Fruit fly (Drosophila melanogaster) whole organism, wandering third instar larva: Measurements from ENCODE around the gene Pgant5.

Source experiments
- Abd-B ChIP-seq: fragments of >200 bp; optimal IDR thresholded peaks from 2 replicates; lab custom pipeline; 2017; ENCODE audit warnings: missing biosample characterization, missing genetic modification characterization
- CG32264 ChIP-seq: fragments of 200-800 bp; sonication (Bioruptor generic); optimal IDR thresholded peaks from 2 replicates; lab custom pipeline; 2016; ENCODE audit warnings: missing biosample characterization, missing genetic modification characterization
- CG9705 ChIP-seq: fragments of 200-800 bp; sonication (Bioruptor generic); optimal IDR thresholded peaks from 2 replicates; lab custom pipeline; 2018; ENCODE audit warnings: missing biosample characterization, mild to moderate bottlenecking, missing genetic modification characterization
- CrebA ChIP-seq: fragments of 200-800 bp; sonication (Bioruptor generic); optimal IDR thresholded peaks from 2 replicates; lab custom pipeline; 2016; ENCODE audit warnings: missing biosample characterization, mild to moderate bottlenecking, missing genetic modification characterization, borderline replicate concordance
- Dfd ChIP-seq: fragments of >200 bp; optimal IDR thresholded peaks from 2 replicates; lab custom pipeline; 2017; ENCODE audit warnings: missing biosample characterization, missing genetic modification characterization
- GATAd ChIP-seq: sonication (Bioruptor generic); optimal IDR thresholded peaks from 2 replicates; lab custom pipeline; 2016; ENCODE audit warnings: missing biosample characterization, missing genetic modification characterization
- Hnf4 ChIP-seq: fragments of 200-800 bp; sonication (Bioruptor generic); optimal IDR thresholded peaks from 2 replicates; lab custom pipeline; 2016; ENCODE audit warnings: missing biosample characterization, mild to moderate bottlenecking, missing genetic modification characterization
- Hr78 ChIP-seq: fragments of >200 bp; optimal IDR thresholded peaks from 2 replicates; lab custom pipeline; 2017; ENCODE audit warnings: missing biosample characterization, missing genetic modification characterization
- Hr83 ChIP-seq: fragments of 200-300 bp; sonication (Bioruptor generic); optimal IDR thresholded peaks from 2 replicates; lab custom pipeline; 2016; ENCODE audit warnings: missing biosample characterization, mild to moderate bottlenecking, missing genetic modification characterization, moderate library complexity; ENCODE audit not compliant: poor library complexity, severe bottlenecking
- Jra ChIP-seq: sonication (Bioruptor generic); optimal IDR thresholded peaks from 2 replicates; lab custom pipeline; 2016; ENCODE audit warnings: missing biosample characterization, missing genetic modification characterization
- Mio ChIP-seq: sonication (Bioruptor generic); optimal IDR thresholded peaks from 2 replicates; lab custom pipeline; 2016; ENCODE audit warnings: missing biosample characterization, missing genetic modification characterization
- Myc ChIP-seq: fragments of >200 bp; optimal IDR thresholded peaks from 2 replicates; lab custom pipeline; 2017
- N ChIP-seq: fragments of >200 bp; optimal IDR thresholded peaks from 2 replicates; lab custom pipeline; 2018; ENCODE audit warnings: missing biosample characterization, missing external identifiers, missing genetic modification characterization
- OdsH ChIP-seq: fragments of 200-800 bp; sonication (Bioruptor generic); optimal IDR thresholded peaks from 2 replicates; lab custom pipeline; 2016; ENCODE audit warnings: missing biosample characterization, mild to moderate bottlenecking, missing genetic modification characterization
- Rel ChIP-seq, 2 experiments: fragments of 200-800 bp; sonication (Bioruptor generic) in 1 of 2; optimal IDR thresholded peaks; 2 replicates in 1 of 2; 3 replicates in 1 of 2; lab custom pipeline; 2016 to 2019; ENCODE audit warnings: mild to moderate bottlenecking in 2 of 2, missing biosample characterization in 2 of 2, missing genetic modification characterization in 2 of 2, moderate library complexity in 1 of 2
- Sp1 ChIP-seq: fragments of 200-800 bp; sonication (Bioruptor generic); optimal IDR thresholded peaks from 3 replicates; lab custom pipeline; 2019; ENCODE audit warnings: missing biosample characterization, mild to moderate bottlenecking, missing genetic modification characterization, moderate library complexity
- br ChIP-seq: fragments of 200-800 bp; sonication (Bioruptor generic); optimal IDR thresholded peaks from 2 replicates; lab custom pipeline; 2016; ENCODE audit warnings: missing biosample characterization, missing genetic modification characterization
- brk ChIP-seq: fragments of 200-800 bp; sonication (Bioruptor generic); optimal IDR thresholded peaks from 2 replicates; lab custom pipeline; 2016; ENCODE audit warnings: missing biosample characterization, mild to moderate bottlenecking, missing genetic modification characterization
- dl ChIP-seq, 2 experiments: fragments of 175-275, 200-275 bp in 1 of 2; fragments of 200-275 bp in 1 of 2; sonication (Bioruptor generic); optimal IDR thresholded peaks; lab custom pipeline; 2018; ENCODE audit warnings: mild to moderate bottlenecking in 2 of 2, missing biosample characterization in 2 of 2, missing genetic modification characterization in 2 of 2, moderate library complexity in 2 of 2; ENCODE audit not compliant: partially characterized antibody in 2 of 2, insufficient read depth in 1 of 2
- dmrt93B ChIP-seq: fragments of 200-800 bp; sonication (Bioruptor generic); optimal IDR thresholded peaks from 2 replicates; lab custom pipeline; 2018; ENCODE audit warnings: missing biosample characterization, mild to moderate bottlenecking, missing genetic modification characterization
- dsf ChIP-seq: sonication (Bioruptor generic); optimal IDR thresholded peaks from 2 replicates; lab custom pipeline; 2016; ENCODE audit warnings: missing biosample characterization, missing genetic modification characterization, borderline replicate concordance
- ey ChIP-seq: fragments of 200-800 bp; sonication (Bioruptor generic); optimal IDR thresholded peaks from 2 replicates; lab custom pipeline; 2016; ENCODE audit warnings: missing biosample characterization, missing genetic modification characterization
- foxo ChIP-seq, 2 experiments: fragments of 200-800 bp; sonication (Bioruptor generic); optimal IDR thresholded peaks; 2 replicates in 1 of 2; 3 replicates in 1 of 2; lab custom pipeline; 2016 to 2017; ENCODE audit warnings: missing biosample characterization in 2 of 2, missing genetic modification characterization in 2 of 2
- fru ChIP-seq: fragments of 200-800 bp; sonication (Bioruptor generic); optimal IDR thresholded peaks from 3 replicates; lab custom pipeline; 2016; ENCODE audit warnings: missing biosample characterization, mild to moderate bottlenecking, missing genetic modification characterization
- h ChIP-seq: fragments of 200-800 bp; sonication (Bioruptor generic); optimal IDR thresholded peaks from 3 replicates; lab custom pipeline; 2016; ENCODE audit warnings: missing biosample characterization, mild to moderate bottlenecking, missing genetic modification characterization
- jim ChIP-seq: fragments of 175-275, 200-325 bp; sonication (Bioruptor generic); optimal IDR thresholded peaks from 2 replicates; lab custom pipeline; 2016; ENCODE audit warnings: missing biosample characterization, mild to moderate bottlenecking, missing genetic modification characterization
- lola ChIP-seq: fragments of >200 bp; optimal IDR thresholded peaks from 2 replicates; lab custom pipeline; 2017; ENCODE audit warnings: missing biosample characterization, missing genetic modification characterization
- pan ChIP-seq: fragments of >200 bp; optimal IDR thresholded peaks from 2 replicates; lab custom pipeline; 2017
- psq ChIP-seq: fragments of 200-800 bp; sonication (Bioruptor generic); optimal IDR thresholded peaks from 3 replicates; lab custom pipeline; 2017; ENCODE audit warnings: missing biosample characterization, mild to moderate bottlenecking, missing genetic modification characterization, moderate library complexity
- rgr ChIP-seq: fragments of 200-800 bp; sonication (Bioruptor generic); optimal IDR thresholded peaks from 3 replicates; lab custom pipeline; 2016; ENCODE audit warnings: missing biosample characterization, mild to moderate bottlenecking, missing genetic modification characterization
- sage ChIP-seq: fragments of 200-800 bp; sonication (Bioruptor generic); optimal IDR thresholded peaks from 2 replicates; lab custom pipeline; 2016; ENCODE audit warnings: missing biosample characterization, mild to moderate bottlenecking, missing genetic modification characterization
- sv ChIP-seq: fragments of 200-800 bp; sonication (Bioruptor generic); optimal IDR thresholded peaks from 3 replicates; lab custom pipeline; 2016; ENCODE audit warnings: missing biosample characterization, missing genetic modification characterization
- tai ChIP-seq: sonication (Bioruptor generic); optimal IDR thresholded peaks from 2 replicates; lab custom pipeline; 2016; ENCODE audit warnings: missing biosample characterization, missing genetic modification characterization
- usp ChIP-seq: fragments of >200 bp; optimal IDR thresholded peaks from 2 replicates; lab custom pipeline; 2017; ENCODE audit warnings: missing biosample characterization, missing genetic modification characterization
- woc ChIP-seq: sonication (Bioruptor generic); optimal IDR thresholded peaks from 2 replicates; lab custom pipeline; 2016; ENCODE audit warnings: missing biosample characterization, mild to moderate bottlenecking, missing genetic modification characterization

The Pgant5 gene

DNA sequence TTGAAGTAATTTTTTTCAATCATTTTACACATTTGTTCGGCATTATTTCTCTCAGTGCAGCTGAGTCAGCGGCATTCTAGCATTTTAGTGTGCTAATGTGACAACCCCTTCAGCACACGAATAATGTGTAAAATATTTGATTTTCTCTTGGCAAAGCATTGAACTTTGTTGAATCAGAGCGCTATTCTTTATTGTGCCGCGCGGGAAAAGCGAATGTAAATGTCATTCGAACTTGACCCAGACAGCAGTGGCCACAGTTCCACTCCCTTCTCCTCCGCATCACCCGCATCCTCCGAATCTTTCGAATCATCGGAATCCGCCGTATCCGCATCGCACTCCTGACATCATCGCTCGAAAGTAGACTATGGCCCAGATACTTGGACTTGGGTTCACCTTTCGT, 10.3 kb upstream of the Pgant5 start:
- TF ChIP-seq Hr78 (no peak), brk (GFP tag; lab: Kevin White, UChicago) (no peak), fru (GFP tag; lab: Kevin White, UChicago) (no peak), CrebA (GFP tag; lab: Kevin White, UChicago) (no peak), tai (GFP tag; lab: Kevin White, UChicago) (no peak), Abd-B (GFP tag; lab: Kevin White, UChicago) (no peak), sv (no peak), foxo (GFP tag; optimal IDR thresholded peaks at IDR 0.05; lab: Kevin White, UChicago) (no peak), sage (no peak), CG9705 (no peak), dsf (no peak), Hr83 (GFP tag; lab: Kevin White, UChicago) (no peak), h (GFP tag; lab: Kevin White, UChicago) (no peak), ey (GFP tag; lab: Kevin White, UChicago) (no peak), pan (lab: Kevin White, UChicago) (no peak), Jra (GFP tag; lab: Kevin White, UChicago) (no peak), dl (GFP tag; optimal IDR thresholded peaks at IDR 0.05; lab: Kevin White, UChicago; ENCODE audit: insufficient read depth in 1 of 2, partially characterized antibody in 2 of 2) (no peak), Dfd (GFP tag; lab: Kevin White, UChicago) (no peak), dmrt93B (GFP tag; lab: Kevin White, UChicago) (no peak), rgr (GFP tag; lab: Kevin White, UChicago) (no peak)

DNA sequence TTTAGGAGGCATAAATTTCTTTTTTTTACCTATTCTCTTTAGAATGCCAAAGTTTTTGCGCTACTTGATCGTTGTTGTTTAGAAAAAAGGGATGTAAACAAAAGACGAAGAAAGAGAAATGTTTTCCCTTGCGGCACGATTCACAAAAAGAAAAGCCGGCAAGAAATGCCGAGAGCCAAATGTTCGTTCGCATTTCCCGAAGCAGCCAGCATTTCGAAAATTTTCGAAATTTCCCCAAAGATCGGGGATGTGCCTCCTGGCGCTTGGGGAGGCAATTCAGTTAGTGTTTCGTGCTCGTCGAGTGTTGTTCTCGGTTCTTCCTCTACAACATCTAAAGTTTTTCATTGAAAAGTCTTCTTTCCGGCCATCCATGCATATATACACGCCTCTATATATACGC, 7.2 kb upstream of the Pgant5 start, which contains the start of gene Msp300:
Gene Msp300, plus strand, starts transcription at position 301 of the 400 bp plus-strand sequence.
- TF ChIP-seq h (GFP tag; lab: Kevin White, UChicago): no peak
- TF ChIP-seq N (GFP tag; lab: Kevin White, UChicago): no peak
- no peak for TF ChIP-seq brk (GFP tag; lab: Kevin White, UChicago)
- no peak for TF ChIP-seq jim
- TF ChIP-seq Mio (GFP tag; lab: Kevin White, UChicago): no peak
- no peak for TF ChIP-seq fru (GFP tag; lab: Kevin White, UChicago)
- no peak for TF ChIP-seq tai (GFP tag; lab: Kevin White, UChicago)
- no peak for TF ChIP-seq psq (GFP tag; lab: Kevin White, UChicago)

DNA sequence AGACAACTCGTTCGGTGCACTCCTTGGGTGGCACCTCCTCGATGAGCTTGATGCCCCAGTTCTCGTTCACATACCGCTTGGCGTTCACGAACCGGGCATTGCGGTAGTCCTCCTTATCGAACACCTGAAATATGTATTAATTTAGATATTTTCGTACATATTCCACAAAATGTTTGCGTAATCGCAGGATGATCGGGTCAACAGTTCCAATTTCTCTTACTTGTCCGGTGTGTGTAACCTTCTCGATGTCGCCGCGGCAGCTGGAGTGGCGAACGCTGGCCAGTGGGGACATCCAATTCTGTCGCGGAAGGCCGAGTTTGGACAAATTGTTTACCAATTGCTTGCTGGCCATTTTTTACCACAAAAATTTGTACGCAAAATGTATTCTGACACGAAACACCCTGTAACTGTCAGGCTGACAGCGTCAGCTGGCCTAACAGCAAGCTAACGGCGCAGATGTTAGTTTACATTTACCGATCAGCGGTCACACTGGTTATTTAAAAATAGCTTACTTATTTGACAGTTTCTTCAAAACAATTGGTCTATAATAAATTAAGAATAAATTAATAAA, 6.5 kb upstream of the Pgant5 start, which contains the start of gene ND-13A:
Gene ND-13A, minus strand, starts transcription at position 499 of the 571 bp plus-strand sequence.
- TF ChIP-seq fru (GFP tag; lab: Kevin White, UChicago) (no peak), sage (no peak), Dfd (GFP tag; lab: Kevin White, UChicago) (no peak), Hr78 (no peak), lola (GFP tag; lab: Kevin White, UChicago) (no peak), dmrt93B (GFP tag; lab: Kevin White, UChicago) (no peak), foxo (GFP tag; optimal IDR thresholded peaks at IDR 0.05; lab: Kevin White, UChicago) (no peak), pan (lab: Kevin White, UChicago) (no peak), usp (GFP tag; lab: Kevin White, UChicago) (no peak), Rel (GFP tag; optimal IDR thresholded peaks at IDR 0.05; lab: Kevin White, UChicago) (no peak), Rel (tag; optimal IDR thresholded peaks at IDR 0.05; lab: Kevin White, UChicago) (no peak), Jra (GFP tag; lab: Kevin White, UChicago) (no peak), br (GFP tag; lab: Kevin White, UChicago) (no peak), ey (GFP tag; lab: Kevin White, UChicago) (no peak), woc (GFP tag; lab: Kevin White, UChicago) (no peak), N (GFP tag; lab: Kevin White, UChicago) (no peak), CrebA (GFP tag; lab: Kevin White, UChicago) (no peak), CG9705 (no peak)

DNA sequence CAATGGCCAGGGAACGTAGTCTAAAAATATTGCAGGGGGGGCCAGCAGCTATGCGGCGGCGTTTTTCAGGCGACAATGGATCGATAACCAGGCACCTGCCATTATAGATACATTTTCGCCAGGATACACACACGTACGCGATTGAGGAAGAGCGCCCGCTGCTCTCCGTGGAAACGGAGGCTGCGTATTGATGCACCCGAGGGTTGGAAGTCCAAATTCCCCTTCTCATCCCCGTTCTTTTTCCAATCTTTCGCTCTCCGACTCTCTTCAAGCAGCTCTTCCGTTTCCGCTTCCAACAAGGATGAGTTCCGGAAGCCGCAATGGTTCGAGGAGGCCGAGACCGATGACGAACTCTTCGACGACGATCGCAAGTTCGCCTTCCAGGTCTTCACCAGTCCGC, 3.4 kb upstream of the Pgant5 start:
- TF ChIP-seq CG9705 (no peak), Hr78 (no peak), N (GFP tag; lab: Kevin White, UChicago) (no peak), rgr (GFP tag; lab: Kevin White, UChicago) (no peak), Abd-B (GFP tag; lab: Kevin White, UChicago) (no peak), dsf (no peak), Sp1 (GFP tag; lab: Kevin White, UChicago) (no peak), Hnf4 (no peak), CG32264 (GFP tag; lab: Kevin White, UChicago) (no peak), dmrt93B (GFP tag; lab: Kevin White, UChicago) (no peak), Myc (lab: Kevin White, UChicago) (no peak), GATAd (GFP tag; lab: Kevin White, UChicago) (no peak), fru (GFP tag; lab: Kevin White, UChicago) (no peak), sv (no peak), OdsH (GFP tag; lab: Kevin White, UChicago) (no peak), lola (GFP tag; lab: Kevin White, UChicago) (no peak)
